Worm (Caenorhabditis elegans) whole organism, early embryonic: ENCODE results near the gene W07G4.7.

Experiments
- B0310.2 ChIP-seq: sonication (generic microtip); optimal IDR thresholded peaks from 2 replicates; lab custom pipeline; 2016; ENCODE audit warnings: mild to moderate bottlenecking, missing genetic modification characterization, missing compliant biosample characterization
- F13C5.2 ChIP-seq: sonication (generic microtip); optimal IDR thresholded peaks from 2 replicates; lab custom pipeline; 2017; ENCODE audit warnings: mild to moderate bottlenecking, missing genetic modification characterization, inconsistent platforms, missing compliant biosample characterization
- aly-1 ChIP-seq: sonication (generic microtip); optimal IDR thresholded peaks from 2 replicates; lab custom pipeline; 2016; ENCODE audit warnings: missing genetic modification characterization, missing compliant biosample characterization
- ama-1 ChIP-seq: fragments of 150-350 bp; optimal IDR thresholded peaks from 2 replicates; lab custom pipeline; 2014
- ceh-13 ChIP-seq: fragments of 200-800 bp; sonication (Bioruptor generic); optimal IDR thresholded peaks from 2 replicates; lab custom pipeline; 2018; ENCODE audit warnings: mild to moderate bottlenecking, missing genetic modification characterization, missing compliant biosample characterization
- ceh-36 ChIP-seq: sonication (generic microtip); optimal IDR thresholded peaks from 2 replicates; lab custom pipeline; 2016; ENCODE audit warnings: missing genetic modification characterization, inconsistent platforms, missing compliant biosample characterization
- ets-7 ChIP-seq: sonication (generic microtip); optimal IDR thresholded peaks from 2 replicates; lab custom pipeline; 2016; ENCODE audit warnings: missing genotype, missing genetic modification characterization, missing compliant biosample characterization
- flt-1 ChIP-seq: fragments of 200-800 bp; sonication (Bioruptor generic); IDR thresholded peaks from 2 replicates; pipeline ENCODE4 v1.3.6; 2022; ENCODE audit warnings: missing genetic modification characterization, missing compliant biosample characterization
- hmbx-1 ChIP-seq: sonication (generic microtip); optimal IDR thresholded peaks from 2 replicates; lab custom pipeline; 2016; ENCODE audit warnings: mild to moderate bottlenecking, missing genetic modification characterization, missing compliant biosample characterization
- hmg-4 ChIP-seq: fragments of 200-800 bp; sonication (Bioruptor generic); optimal IDR thresholded peaks from 2 replicates; lab custom pipeline; 2018; ENCODE audit warnings: mild to moderate bottlenecking, missing genetic modification characterization, missing compliant biosample characterization
- hnd-1 ChIP-seq: sonication (generic microtip); optimal IDR thresholded peaks from 2 replicates; lab custom pipeline; 2016; ENCODE audit warnings: missing genetic modification characterization, missing compliant biosample characterization
- pes-1 ChIP-seq: fragments of 200-800 bp; sonication (Bioruptor generic); IDR thresholded peaks from 2 replicates; pipeline ENCODE4 v1.3.6; 2022; ENCODE audit warnings: missing genetic modification reagents, missing genetic modification characterization, missing compliant biosample characterization
- scrt-1 ChIP-seq: fragments of 200-800 bp; sonication (Bioruptor generic); IDR thresholded peaks from 2 replicates; pipeline ENCODE4 v1.3.6; 2022; ENCODE audit warnings: missing genetic modification characterization, missing compliant biosample characterization
- sea-1 ChIP-seq: fragments of 200-800 bp; sonication (Bioruptor generic); conservative IDR thresholded peaks from 2 replicates; pipeline ENCODE4 v1.3.6; 2022; ENCODE audit warnings: missing genetic modification characterization, missing compliant biosample characterization
- tbx-11 ChIP-seq: fragments of 200-800 bp; sonication (Bioruptor generic); IDR thresholded peaks from 2 replicates; pipeline ENCODE4 v1.3.6; 2022; ENCODE audit warnings: missing genetic modification characterization, missing compliant biosample characterization
- tbx-37 ChIP-seq: fragments of 200-800 bp; sonication (Bioruptor generic); conservative IDR thresholded peaks from 2 replicates; pipeline ENCODE4 v1.3.6; 2022; ENCODE audit warnings: missing genetic modification reagents, missing genetic modification characterization, missing compliant biosample characterization
- tra-4 ChIP-seq: sonication (generic microtip); optimal IDR thresholded peaks from 2 replicates; lab custom pipeline; 2017; ENCODE audit warnings: missing genetic modification characterization, missing compliant biosample characterization

The W07G4.7 gene

DNA sequence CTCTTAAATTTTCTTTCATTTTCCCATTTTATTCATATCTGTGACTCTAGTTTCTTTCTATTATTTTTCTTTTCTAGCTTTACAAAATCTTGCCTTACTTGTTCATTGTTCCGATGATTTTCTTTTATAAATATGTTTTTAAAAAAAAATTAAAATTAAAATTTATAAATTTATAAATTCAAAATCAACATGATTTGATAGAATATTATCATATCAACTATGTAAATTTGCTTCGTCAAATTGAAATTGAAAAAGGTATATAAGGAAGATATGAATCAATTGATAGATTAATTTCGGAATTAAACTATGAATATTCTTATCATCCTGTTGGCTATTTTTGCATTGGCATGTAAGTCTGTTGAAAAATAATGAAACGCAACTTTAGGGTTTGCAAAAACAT lies 1.3 kb downstream of the W07G4.7 start, which contains the start of gene W07G4.1:
Gene W07G4.1, plus strand, starts transcription at position 301 of the 400 bp plus-strand sequence.
- TF ChIP-seq scrt-1: no peak
- no peak for TF ChIP-seq hmg-4 (GFP tag; lab: Kevin White, UChicago)
- TF ChIP-seq tra-4: no peak
- no peak for TF ChIP-seq ets-7 (tag; lab: Kevin White, UChicago)
- no peak for TF ChIP-seq ceh-13 (GFP tag; lab: Kevin White, UChicago)

- TF ChIP-seq aly-1 (tag; lab: Kevin White, UChicago): no peak
- no peak for TF ChIP-seq B0310.2
- no peak for TF ChIP-seq scrt-1
- TF ChIP-seq ama-1 (lab: Kevin White, UChicago): no peak
- TF ChIP-seq tbx-11 (GFP tag; lab: Robert Waterston, UW): no peak
- no peak for TF ChIP-seq hnd-1
- no peak for TF ChIP-seq ceh-36 (tag; lab: Kevin White, UChicago)
- TF ChIP-seq F13C5.2 (tag; lab: Kevin White, UChicago): no peak
- no peak for TF ChIP-seq flt-1 (GFP tag; lab: Robert Waterston, UW)
- TF ChIP-seq ceh-13 (GFP tag; lab: Kevin White, UChicago): no peak
- TF ChIP-seq hmg-4 (GFP tag; lab: Kevin White, UChicago): no peak
- TF ChIP-seq hmbx-1 (tag; lab: Kevin White, UChicago): no peak
Observed at ce11 chrV:13028871-13029270, 5.6 kb downstream of the W07G4.7 start.

- no peak for TF ChIP-seq sea-1
- TF ChIP-seq ceh-13 (GFP tag; lab: Kevin White, UChicago): no peak
Observed at ce11 chrV:13026631-13027299, 7.7 kb downstream of the W07G4.7 start.

DNA sequence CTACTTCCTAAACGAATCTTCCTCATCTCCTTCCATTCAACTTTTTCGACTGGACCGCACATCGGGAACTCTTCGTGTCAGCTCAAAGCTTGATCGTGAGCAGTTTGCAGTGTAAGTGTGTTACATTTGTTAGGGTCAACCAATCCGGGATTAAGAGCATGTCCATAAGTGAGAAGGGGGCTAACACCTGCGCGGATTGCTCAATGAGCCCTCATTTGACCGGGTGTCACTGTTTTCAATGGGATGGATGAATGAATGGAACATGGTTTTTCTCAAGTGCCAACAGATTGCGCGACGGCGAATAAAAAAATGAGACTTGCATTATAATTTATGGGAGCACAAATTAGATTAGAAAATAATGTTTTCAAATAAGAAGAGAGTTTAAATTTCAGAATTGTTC lies 9.2 kb downstream of the W07G4.7 start:
- TF ChIP-seq pes-1 (no peak), sea-1 (no peak), tra-4 (no peak), ets-7 (tag; lab: Kevin White, UChicago) (no peak), tbx-37 (GFP tag; lab: Robert Waterston, UW) (no peak), hmbx-1 (tag; lab: Kevin White, UChicago) (no peak), ama-1 (lab: Kevin White, UChicago) (no peak), scrt-1 (no peak), flt-1 (GFP tag; lab: Robert Waterston, UW) (no peak), hmg-4 (GFP tag; lab: Kevin White, UChicago) (no peak), ceh-13 (GFP tag; lab: Kevin White, UChicago) (no peak), tbx-11 (GFP tag; lab: Robert Waterston, UW) (no peak), ceh-36 (tag; lab: Kevin White, UChicago) (no peak), aly-1 (tag; lab: Kevin White, UChicago) (no peak), hnd-1 (no peak), F13C5.2 (tag; lab: Kevin White, UChicago) (no peak), B0310.2 (no peak)

DNA sequence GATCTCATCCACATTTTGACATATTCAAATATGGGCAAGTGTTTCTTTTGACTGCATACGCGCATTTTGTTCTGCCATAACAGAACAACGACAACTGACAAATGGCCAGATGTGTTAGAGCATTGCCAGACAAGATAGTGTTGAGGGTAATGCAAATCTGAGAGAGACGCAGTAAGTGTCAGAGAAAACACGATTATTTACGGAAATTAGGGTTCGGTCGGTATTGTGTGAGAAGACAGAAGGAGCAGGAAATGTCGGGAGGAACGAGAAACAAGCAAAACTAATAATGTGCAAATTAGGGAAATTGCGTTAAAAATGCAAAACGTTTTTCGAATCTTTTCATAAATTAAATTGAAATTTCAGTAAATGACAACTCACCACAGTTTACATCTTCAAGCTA lies 10.0 kb downstream of the W07G4.7 start:
- no peak for TF ChIP-seq flt-1 (GFP tag; lab: Robert Waterston, UW)
- TF ChIP-seq B0310.2: no peak
- TF ChIP-seq hmbx-1 (tag; lab: Kevin White, UChicago): no peak
- TF ChIP-seq tra-4: no peak
- TF ChIP-seq hnd-1: no peak
- TF ChIP-seq ceh-13 (GFP tag; lab: Kevin White, UChicago): no peak
- no peak for TF ChIP-seq tbx-37 (GFP tag; lab: Robert Waterston, UW)
- TF ChIP-seq ceh-36 (tag; lab: Kevin White, UChicago): no peak
- TF ChIP-seq hmg-4 (GFP tag; lab: Kevin White, UChicago): no peak
- TF ChIP-seq pes-1: no peak

DNA sequence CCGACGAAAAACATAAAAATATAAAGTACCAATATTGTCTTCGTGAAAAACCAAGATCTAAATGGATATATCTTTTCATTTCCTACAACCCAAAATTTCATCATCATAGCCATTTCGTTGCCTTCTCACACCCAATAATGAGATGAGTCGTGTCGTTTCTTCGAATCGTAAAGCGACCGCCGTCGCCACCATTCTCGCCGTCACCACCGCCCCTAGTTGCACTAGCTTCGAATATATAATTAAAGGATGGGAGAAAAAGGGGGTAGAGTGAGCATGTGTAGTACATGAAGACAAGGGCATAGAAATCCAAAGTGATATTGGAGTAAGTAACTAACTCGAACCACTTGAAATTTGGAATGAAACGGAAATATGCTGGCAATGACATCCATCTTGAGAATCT lies 12.2 kb downstream of the W07G4.7 start:
- no peak for TF ChIP-seq ets-7 (tag; lab: Kevin White, UChicago)
- no peak for TF ChIP-seq pes-1
- no peak for TF ChIP-seq tbx-11 (GFP tag; lab: Robert Waterston, UW)
- TF ChIP-seq sea-1: no peak
- no peak for TF ChIP-seq tbx-37 (GFP tag; lab: Robert Waterston, UW)
- TF ChIP-seq aly-1 (tag; lab: Kevin White, UChicago): no peak
- TF ChIP-seq F13C5.2 (tag; lab: Kevin White, UChicago): no peak
- no peak for TF ChIP-seq scrt-1
- no peak for TF ChIP-seq hmg-4 (GFP tag; lab: Kevin White, UChicago)
- no peak for TF ChIP-seq hnd-1
- TF ChIP-seq hmbx-1 (tag; lab: Kevin White, UChicago): no peak
- no peak for TF ChIP-seq ama-1 (lab: Kevin White, UChicago)
- TF ChIP-seq flt-1 (GFP tag; lab: Robert Waterston, UW): no peak
- TF ChIP-seq ceh-36 (tag; lab: Kevin White, UChicago): no peak
- TF ChIP-seq tra-4: no peak
- TF ChIP-seq B0310.2: no peak
- TF ChIP-seq ceh-13 (GFP tag; lab: Kevin White, UChicago): no peak

DNA sequence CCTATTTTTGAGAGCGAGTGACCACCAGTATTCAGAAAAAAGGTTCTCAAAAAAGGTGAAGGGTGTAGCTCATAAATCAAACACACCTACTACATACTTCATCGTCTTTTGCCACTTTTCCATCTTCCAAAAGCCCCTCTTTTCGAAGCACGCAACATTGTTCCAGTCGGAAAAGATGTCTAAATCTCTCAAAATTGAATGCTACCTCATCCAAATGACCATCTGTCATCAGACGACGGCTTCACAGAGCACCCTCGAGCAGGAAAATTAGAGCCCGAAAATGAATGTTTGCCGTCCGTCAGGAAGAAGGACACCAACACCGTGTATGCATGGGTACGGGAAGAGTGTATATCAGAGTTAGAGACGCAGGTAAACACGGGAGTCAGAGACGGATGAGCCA lies 13.0 kb downstream of the W07G4.7 start:
- TF ChIP-seq ama-1 (lab: Kevin White, UChicago) (no peak), B0310.2 (no peak), F13C5.2 (tag; lab: Kevin White, UChicago) (no peak), sea-1 (no peak), ceh-36 (tag; lab: Kevin White, UChicago) (no peak), tra-4 (no peak), aly-1 (tag; lab: Kevin White, UChicago) (no peak), pes-1 (no peak), ets-7 (tag; lab: Kevin White, UChicago) (no peak)

ce11 chrV:13020638-13021037 lies 13.9 kb downstream of the W07G4.7 start:
- TF ChIP-seq ets-7 (tag; lab: Kevin White, UChicago) (no peak), ceh-13 (GFP tag; lab: Kevin White, UChicago) (no peak), ceh-36 (tag; lab: Kevin White, UChicago) (no peak), tbx-11 (GFP tag; lab: Robert Waterston, UW) (no peak), tra-4 (no peak), ama-1 (lab: Kevin White, UChicago) (no peak), tbx-37 (GFP tag; lab: Robert Waterston, UW) (no peak), hmbx-1 (tag; lab: Kevin White, UChicago) (no peak), sea-1 (no peak)
